Fruit fly (Drosophila melanogaster) whole organism, embryonic: ENCODE measurements around the gene CG4880.

Experiments used
- Aef1 ChIP-seq: fragments of 200-800 bp; sonication (Bioruptor generic); IDR thresholded peaks from 3 replicates; pipeline ENCODE4 v1.3.6; 2022; ENCODE audit warnings: missing biosample characterization, missing genetic modification characterization
- Atf6 ChIP-seq: fragments of 200-800 bp; sonication (Bioruptor generic); IDR thresholded peaks from 2 replicates; pipeline ENCODE4 v1.3.6; 2022; ENCODE audit warnings: missing biosample characterization, missing genetic modification characterization
- CG10543 ChIP-seq: fragments of 200-800 bp; sonication (Bioruptor generic); optimal IDR thresholded peaks from 3 replicates; lab custom pipeline; 2017; ENCODE audit warnings: missing biosample characterization, mild to moderate bottlenecking, missing genetic modification characterization, moderate library complexity
- CG11093 ChIP-seq: fragments of 200-800 bp; sonication (Bioruptor generic); IDR thresholded peaks from 3 replicates; pipeline ENCODE4 v1.3.6; 2022; ENCODE audit warnings: missing biosample characterization, missing genetic modification characterization
- CG11560 ChIP-seq: fragments of 200-800 bp; sonication (Bioruptor generic); IDR thresholded peaks from 3 replicates; pipeline ENCODE4 v1.3.6; 2022; ENCODE audit warnings: missing biosample characterization, missing genetic modification characterization
- CG12219 ChIP-seq: fragments of 200-800 bp; sonication (Bioruptor generic); optimal IDR thresholded peaks from 3 replicates; lab custom pipeline; 2018; ENCODE audit warnings: missing biosample characterization, mild to moderate bottlenecking, missing genetic modification characterization
- CG14050 ChIP-seq: fragments of 200-800 bp; sonication (Bioruptor generic); IDR thresholded peaks from 3 replicates; pipeline ENCODE4 v1.3.6; 2022; ENCODE audit warnings: missing biosample characterization, missing genetic modification characterization
- CG14965 ChIP-seq: fragments of 200-800 bp; sonication (Bioruptor generic); optimal IDR thresholded peaks from 2 replicates; lab custom pipeline; 2016; ENCODE audit warnings: missing biosample characterization, missing genetic modification characterization, borderline replicate concordance
- CG1529 ChIP-seq: fragments of 200-800 bp; sonication (Bioruptor generic); optimal IDR thresholded peaks from 3 replicates; lab custom pipeline; 2018; ENCODE audit warnings: missing biosample characterization, missing genetic modification characterization
- CG1603 ChIP-seq: fragments of 200-800 bp; sonication (Bioruptor generic); optimal IDR thresholded peaks from 2 replicates; lab custom pipeline; 2019; ENCODE audit warnings: missing biosample characterization, mild to moderate bottlenecking, missing genetic modification characterization, moderate library complexity
- CG17829 ChIP-seq: fragments of 200-800 bp; optimal IDR thresholded peaks from 2 replicates; lab custom pipeline; 2019; ENCODE audit warnings: missing biosample characterization, mild to moderate bottlenecking, missing genetic modification characterization, moderate library complexity
- CG18619 ChIP-seq: fragments of 200-800 bp; sonication (Bioruptor generic); optimal IDR thresholded peaks from 3 replicates; lab custom pipeline; 2017; ENCODE audit warnings: missing biosample characterization, mild to moderate bottlenecking, missing genetic modification characterization
- CG2116 ChIP-seq: fragments of 200-800 bp; sonication (Bioruptor generic); optimal IDR thresholded peaks from 3 replicates; lab custom pipeline; 2018; ENCODE audit warnings: missing biosample characterization, mild to moderate bottlenecking, missing genetic modification characterization
- CG3065 ChIP-seq: fragments of 200-800 bp; sonication (Bioruptor generic); optimal IDR thresholded peaks from 2 replicates; lab custom pipeline; 2016; ENCODE audit warnings: missing biosample characterization, missing genetic modification characterization
- CG31224 ChIP-seq: fragments of 200-800 bp; sonication (Bioruptor generic); IDR thresholded peaks from 2 replicates; pipeline ENCODE4 v1.3.6; 2022; ENCODE audit warnings: missing biosample characterization, missing genetic modification characterization
- CG3281 ChIP-seq: fragments of 200-800 bp; sonication (Bioruptor generic); optimal IDR thresholded peaks from 3 replicates; lab custom pipeline; 2017; ENCODE audit warnings: missing biosample characterization, mild to moderate bottlenecking, missing genetic modification characterization
- CG4328 ChIP-seq: fragments of 200-800 bp; sonication (Bioruptor generic); optimal IDR thresholded peaks from 3 replicates; lab custom pipeline; 2017; ENCODE audit warnings: missing biosample characterization, missing genetic modification reagents, missing genetic modification characterization
- CG6791 ChIP-seq: fragments of 200-800 bp; sonication (Bioruptor generic); IDR thresholded peaks from 3 replicates; pipeline ENCODE4 v1.3.6; 2022; ENCODE audit warnings: missing biosample characterization, missing genetic modification characterization; ENCODE audit not compliant: partially characterized antibody
- CG7745 ChIP-seq: fragments of 200-800 bp; sonication (Bioruptor generic); optimal IDR thresholded peaks from 2 replicates; lab custom pipeline; 2018; ENCODE audit warnings: missing biosample characterization, mild to moderate bottlenecking, missing genetic modification characterization, moderate library complexity
- CoRest ChIP-seq: fragments of 200-800 bp; sonication (Bioruptor generic); optimal IDR thresholded peaks from 3 replicates; lab custom pipeline; 2018; ENCODE audit warnings: missing biosample characterization, mild to moderate bottlenecking, missing genetic modification characterization, moderate library complexity
- D19A ChIP-seq: fragments of 200-800 bp; optimal IDR thresholded peaks from 3 replicates; lab custom pipeline; 2019; ENCODE audit warnings: missing biosample characterization, mild to moderate bottlenecking, missing genetic modification characterization, moderate library complexity
- Dbx ChIP-seq: fragments of 200-800 bp; sonication (Bioruptor generic); IDR thresholded peaks from 3 replicates; pipeline ENCODE4 v1.3.6; 2022; ENCODE audit warnings: missing biosample characterization, missing genetic modification characterization
- Deaf1 ChIP-seq: fragments of 200-800 bp; optimal IDR thresholded peaks from 3 replicates; lab custom pipeline; 2019; ENCODE audit warnings: missing biosample characterization, mild to moderate bottlenecking, missing genetic modification characterization, moderate library complexity
- Dll ChIP-seq: fragments of 200-800 bp; sonication (Bioruptor generic); IDR thresholded peaks from 4 replicates; pipeline ENCODE4 v1.3.6; 2022; ENCODE audit warnings: missing biosample characterization, missing genetic modification characterization; ENCODE audit not compliant: partially characterized antibody
- Drgx ChIP-seq: fragments of 200-800 bp; sonication (Bioruptor generic); IDR thresholded peaks from 2 replicates; pipeline ENCODE4 v1.3.6; 2022; ENCODE audit warnings: missing biosample characterization, missing genetic modification characterization
- E2f1 ChIP-seq: fragments of 200-800 bp; sonication (Bioruptor generic); IDR thresholded peaks from 2 replicates; pipeline ENCODE4 v1.3.6; 2022; ENCODE audit warnings: missing biosample characterization, missing genetic modification characterization
- Jarid2 ChIP-seq: fragments of 200-800 bp; sonication (Bioruptor generic); optimal IDR thresholded peaks from 3 replicates; lab custom pipeline; 2017; ENCODE audit warnings: mild to moderate bottlenecking, missing biosample characterization, missing genetic modification reagents, missing genetic modification characterization
- Max ChIP-seq: fragments of 200-800 bp; sonication (Bioruptor generic); optimal IDR thresholded peaks from 2 replicates; lab custom pipeline; 2016; ENCODE audit warnings: missing biosample characterization, mild to moderate bottlenecking, missing genetic modification characterization
- NC2β ChIP-seq: fragments of 200-800 bp; sonication (Bioruptor generic); optimal IDR thresholded peaks from 2 replicates; lab custom pipeline; 2016; ENCODE audit warnings: missing biosample characterization, missing genetic modification characterization
- Opbp ChIP-seq: fragments of 200-800 bp; sonication (Bioruptor generic); IDR thresholded peaks from 3 replicates; pipeline ENCODE4 v1.3.6; 2022; ENCODE audit warnings: missing biosample characterization, missing genetic modification characterization; ENCODE audit not compliant: partially characterized antibody
- PHDP ChIP-seq: fragments of 200-800 bp; sonication (Bioruptor generic); optimal IDR thresholded peaks from 3 replicates; lab custom pipeline; 2018; ENCODE audit warnings: missing biosample characterization, mild to moderate bottlenecking, missing genetic modification characterization, moderate library complexity
- Six4 ChIP-seq: fragments of 200-800 bp; sonication (Bioruptor generic); optimal IDR thresholded peaks from 2 replicates; lab custom pipeline; 2016; ENCODE audit warnings: missing biosample characterization, missing genetic modification characterization
- Xrp1 ChIP-seq: fragments of 200-800 bp; sonication (Bioruptor generic); IDR thresholded peaks from 2 replicates; pipeline ENCODE4 v1.3.6; 2022; ENCODE audit warnings: missing biosample characterization, missing genetic modification characterization
- bsh ChIP-seq, 2 experiments: fragments of 200-800 bp; sonication (Bioruptor generic); optimal IDR thresholded peaks; 2 replicates each; lab custom pipeline; 2017 to 2018; ENCODE audit warnings: mild to moderate bottlenecking in 2 of 2, missing biosample characterization in 2 of 2, missing genetic modification characterization in 2 of 2, moderate library complexity in 1 of 2
- btn ChIP-seq: fragments of 200-800 bp; sonication (Bioruptor generic); optimal IDR thresholded peaks from 2 replicates; lab custom pipeline; 2016; ENCODE audit warnings: missing biosample characterization, missing genetic modification characterization
- chif ChIP-seq, 2 experiments: fragments of 200-800 bp; sonication (Bioruptor generic); optimal IDR thresholded peaks; 3 replicates each; lab custom pipeline; 2016; ENCODE audit warnings: missing biosample characterization in 2 of 2, missing genetic modification characterization in 2 of 2
- disco-r ChIP-seq: fragments of 200-800 bp; sonication (Bioruptor generic); optimal IDR thresholded peaks from 2 replicates; lab custom pipeline; 2016; ENCODE audit warnings: missing biosample characterization, missing genetic modification characterization
- exex ChIP-seq: fragments of 200-800 bp; sonication (Bioruptor generic); optimal IDR thresholded peaks from 4 replicates; lab custom pipeline; 2018; ENCODE audit warnings: missing biosample characterization, mild to moderate bottlenecking, missing genetic modification characterization, moderate library complexity
- fd102C ChIP-seq: fragments of 200-800 bp; sonication (Bioruptor generic); optimal IDR thresholded peaks from 2 replicates; lab custom pipeline; 2018; ENCODE audit warnings: missing biosample characterization, mild to moderate bottlenecking, missing genetic modification characterization, moderate library complexity
- gsb-n ChIP-seq: fragments of 200-800 bp; sonication (Bioruptor generic); optimal IDR thresholded peaks from 3 replicates; lab custom pipeline; 2018; ENCODE audit warnings: missing biosample characterization, mild to moderate bottlenecking, missing genetic modification characterization
- ind ChIP-seq: fragments of 200-800 bp; sonication (Bioruptor generic); optimal IDR thresholded peaks from 3 replicates; lab custom pipeline; 2016; ENCODE audit warnings: missing biosample characterization, missing genetic modification characterization
- lbe ChIP-seq: fragments of 200-800 bp; sonication (Bioruptor generic); optimal IDR thresholded peaks from 2 replicates; lab custom pipeline; 2016; ENCODE audit warnings: missing biosample characterization, mild to moderate bottlenecking, missing genetic modification characterization
- lmd ChIP-seq: fragments of 200-800 bp; sonication (Bioruptor generic); IDR thresholded peaks from 2 replicates; pipeline ENCODE4 v1.3.6; 2022; ENCODE audit warnings: missing biosample characterization, missing genetic modification characterization
- prd ChIP-seq, 3 experiments: fragments of >200 bp in 2 of 3; fragments of 200-800 bp in 1 of 3; sonication (Bioruptor generic) in 1 of 3; optimal IDR thresholded peaks in 2 of 3; IDR thresholded peaks in 1 of 3; 2 replicates in 2 of 3; 3 replicates in 1 of 3; pipeline versions ENCODE4 v1.3.6 to Lab custom; 2017 to 2022; ENCODE audit warnings: missing biosample characterization in 1 of 3, missing genetic modification characterization in 1 of 3
- row ChIP-seq: fragments of 200-800 bp; sonication (Bioruptor generic); IDR thresholded peaks from 3 replicates; pipeline ENCODE4 v1.3.6; 2022; ENCODE audit warnings: missing biosample characterization, missing genetic modification characterization
- sisA ChIP-seq: fragments of 200-800 bp; sonication (Bioruptor generic); IDR thresholded peaks from 2 replicates; pipeline ENCODE4 v1.3.6; 2022; ENCODE audit warnings: missing biosample characterization, missing genetic modification characterization
- sob ChIP-seq: fragments of 200-800 bp; sonication (Bioruptor generic); IDR thresholded peaks from 2 replicates; pipeline ENCODE4 v1.3.6; 2022; ENCODE audit warnings: missing biosample characterization, missing genetic modification characterization
- ssp ChIP-seq: fragments of 200-800 bp; sonication (Bioruptor generic); IDR thresholded peaks from 2 replicates; pipeline ENCODE4 v1.3.6; 2022; ENCODE audit warnings: missing biosample characterization, missing genetic modification characterization
- toy ChIP-seq: fragments of 200-800 bp; sonication (Bioruptor generic); IDR thresholded peaks from 2 replicates; pipeline ENCODE4 v1.3.6; 2022; ENCODE audit warnings: missing biosample characterization, missing genetic modification characterization
- vnd ChIP-seq: fragments of 200-800 bp; sonication (Bioruptor generic); IDR thresholded peaks from 3 replicates; pipeline ENCODE4 v1.3.6; 2022; ENCODE audit warnings: missing biosample characterization, missing genetic modification characterization; ENCODE audit not compliant: partially characterized antibody

Gene CG4880

dm6 chrX:16854746-16855145, 31.9 kb upstream of the CG4880 start (continued):
- TF ChIP-seq row (GFP tag; lab: Robert Waterston, UW): peak; percentile 49; the same call in 2 of the 3 replicates
- no peak for TF ChIP-seq Aef1
- TF ChIP-seq Opbp: no peak
- TF ChIP-seq gsb-n (tag; lab: Kevin White, UChicago): peak; percentile 30
- TF ChIP-seq Deaf1 (tag; lab: Kevin White, UChicago): no peak
- TF ChIP-seq CG12219 (GFP tag; lab: Kevin White, UChicago): peak; percentile 45
- no peak for TF ChIP-seq CG11093
- no peak for TF ChIP-seq CG14050 (GFP tag; lab: Robert Waterston, UW)
- no peak; the same call in 1 of the 2 replicates for TF ChIP-seq Atf6 (GFP tag; lab: Robert Waterston, UW)
- TF ChIP-seq sisA (GFP tag; lab: Robert Waterston, UW): peak; percentile 51; the same call in 1 of the 2 replicates
- TF ChIP-seq CG1529 (GFP tag; lab: Kevin White, UChicago): peak; percentile 43
- TF ChIP-seq CG1603 (tag; lab: Kevin White, UChicago): no peak
- peak; percentile 66 for TF ChIP-seq PHDP (tag; lab: Kevin White, UChicago)
- TF ChIP-seq exex (tag; lab: Kevin White, UChicago): no peak
- TF ChIP-seq CG14965 (GFP tag; lab: Kevin White, UChicago): no peak
- peak in 1 of 2 experiments; percentile 54 for TF ChIP-seq bsh (GFP tag; optimal IDR thresholded peaks at IDR 0.05; lab: Kevin White, UChicago)
- TF ChIP-seq sob: 0 out of 2 replicates have a peak, but pooled peaks have one; percentile 33
- no peak for TF ChIP-seq Dll
- 0 out of 2 replicates have a peak, but pooled peaks have one; percentile 31 for TF ChIP-seq Drgx (GFP tag; lab: Robert Waterston, UW)
- peak; percentile 12 for TF ChIP-seq CG4328 (GFP tag; lab: Kevin White, UChicago)
- TF ChIP-seq CG17829: peak; percentile 23
- TF ChIP-seq toy (GFP tag; lab: Robert Waterston, UW): no peak
- TF ChIP-seq Dbx (GFP tag; lab: Robert Waterston, UW): no peak
- no peak for TF ChIP-seq E2f1 (GFP tag; lab: Robert Waterston, UW)
- no peak for TF ChIP-seq vnd (GFP tag; lab: Robert Waterston, UW)
- no peak for TF ChIP-seq disco-r (GFP tag; lab: Kevin White, UChicago)
- no peak for TF ChIP-seq CG2116 (GFP tag; lab: Kevin White, UChicago)
- peak; percentile 1 for TF ChIP-seq CG18619 (GFP tag; lab: Kevin White, UChicago)
- TF ChIP-seq fd102C: no peak
- TF ChIP-seq lmd: peak; percentile 46
- TF ChIP-seq CG31224: no peak
- no peak for TF ChIP-seq D19A
- TF ChIP-seq CG3281 (GFP tag; lab: Kevin White, UChicago): peak; percentile 47
- no peak for TF ChIP-seq CG6791 (GFP tag; lab: Robert Waterston, UW)
- TF ChIP-seq Jarid2 (GFP tag; lab: Kevin White, UChicago): no peak
- TF ChIP-seq CG3065 (GFP tag; lab: Kevin White, UChicago): no peak
- no peak for TF ChIP-seq Six4 (GFP tag; lab: Kevin White, UChicago)
- peak; percentile 13 to 44 for TF ChIP-seq chif (GFP tag; optimal IDR thresholded peaks at IDR 0.05; lab: Kevin White, UChicago)
- TF ChIP-seq ssp (GFP tag; lab: Robert Waterston, UW): 0 out of 2 replicates have a peak, but pooled peaks have one; percentile 19
- no peak for TF ChIP-seq CG11560 (tag; lab: Robert Waterston, UW)
- TF ChIP-seq Xrp1: peak; percentile 43; the same call in 1 of the 2 replicates
- TF ChIP-seq CG10543: no peak
- no peak for TF ChIP-seq prd (optimal IDR thresholded peaks at IDR 0.05; lab: Kevin White, UChicago)
- peak; percentile 42; the same call in 2 of the 3 replicates for TF ChIP-seq prd (GFP tag; IDR thresholded peaks at IDR 0.05; lab: Robert Waterston, UW)
- TF ChIP-seq lbe (GFP tag; lab: Kevin White, UChicago): no peak
- peak; percentile 36 for TF ChIP-seq ind
- no peak for TF ChIP-seq NC2β (GFP tag; lab: Kevin White, UChicago)
- TF ChIP-seq CG7745: no peak
- TF ChIP-seq Max (GFP tag; lab: Kevin White, UChicago): no peak
- TF ChIP-seq CoRest (tag; lab: Kevin White, UChicago): peak; percentile 71
- no peak for TF ChIP-seq btn (GFP tag; lab: Kevin White, UChicago)
